Worm (Caenorhabditis elegans) whole organism, L4/young adult: Measurements from ENCODE around the gene Y69A2AR.32.

ENCODE experiments used
- W03F9.2 ChIP-seq: fragments of 150-350 bp; optimal IDR thresholded peaks from 2 replicates; lab custom pipeline; 2014; ENCODE audit warnings: missing biosample characterization, missing genetic modification characterization
- dao-5 ChIP-seq: sonication (generic microtip); optimal IDR thresholded peaks from 2 replicates; lab custom pipeline; 2016; ENCODE audit warnings: missing genotype, missing genetic modification characterization, moderate library complexity, missing compliant biosample characterization
- him-1 ChIP-seq: sonication (generic microtip); optimal IDR thresholded peaks from 2 replicates; lab custom pipeline; 2016; ENCODE audit warnings: missing genotype, missing genetic modification reagents, missing genetic modification characterization, missing compliant biosample characterization

Y69A2AR.32 gene

ce11 chrIV:2606572-2606971, 3.7 kb upstream of the Y69A2AR.32 start:
- TF ChIP-seq him-1 (no peak), dao-5 (tag; lab: Kevin White, UChicago) (no peak), W03F9.2 (no peak)

ce11 chrIV:2607513-2608101, 2.6 kb upstream of the Y69A2AR.32 start, which contains the start of gene vamp-7:
Gene vamp-7, plus strand, starts transcription at chrIV:2608051.
- TF ChIP-seq him-1 (no peak), W03F9.2 (peak; percentile 10)

ce11 chrIV:2610974-2611373, 738 bp downstream of the Y69A2AR.32 start:
- no peak for TF ChIP-seq him-1
- TF ChIP-seq dao-5 (tag; lab: Kevin White, UChicago) = no peak
- no peak for TF ChIP-seq W03F9.2

DNA sequence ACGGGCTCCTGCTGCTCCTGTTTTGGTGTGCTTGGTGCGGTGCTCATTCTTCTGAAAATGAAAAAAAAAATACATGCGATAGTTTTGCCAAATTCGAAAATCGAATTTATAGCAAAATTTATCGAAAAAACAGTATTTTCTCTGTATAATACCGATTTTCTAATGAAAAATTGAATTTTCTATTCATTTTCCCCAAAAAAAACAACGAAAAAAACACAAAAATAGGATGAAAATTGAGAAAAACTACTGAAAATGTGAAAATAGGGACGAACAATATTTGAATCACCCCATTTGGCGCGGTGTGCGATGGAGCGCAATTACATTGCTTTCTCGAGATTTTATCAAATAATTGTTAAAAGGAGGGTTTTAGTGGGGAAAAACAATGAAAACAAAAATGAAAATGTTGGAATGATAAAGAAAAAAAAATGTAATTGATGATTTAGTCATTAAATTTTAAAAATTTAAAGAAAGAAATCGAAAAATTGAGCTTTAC, 2.8 kb downstream of the Y69A2AR.32 start, which contains the start of gene Y69A2AR.28:
Gene Y69A2AR.28, minus strand, starts transcription at position 51 of the 493 bp plus-strand sequence.
- TF ChIP-seq dao-5 (tag; lab: Kevin White, UChicago) (no peak), him-1 (no peak), W03F9.2 (no peak)

- TF ChIP-seq him-1 (no peak), dao-5 (tag; lab: Kevin White, UChicago) (no peak), W03F9.2 (no peak)
Observed at ce11 chrIV:2613754-2614244, 3.6 kb downstream of the Y69A2AR.32 start, which contains the start of gene daao-1. Gene daao-1, plus strand, starts transcription at chrIV:2614194.

DNA sequence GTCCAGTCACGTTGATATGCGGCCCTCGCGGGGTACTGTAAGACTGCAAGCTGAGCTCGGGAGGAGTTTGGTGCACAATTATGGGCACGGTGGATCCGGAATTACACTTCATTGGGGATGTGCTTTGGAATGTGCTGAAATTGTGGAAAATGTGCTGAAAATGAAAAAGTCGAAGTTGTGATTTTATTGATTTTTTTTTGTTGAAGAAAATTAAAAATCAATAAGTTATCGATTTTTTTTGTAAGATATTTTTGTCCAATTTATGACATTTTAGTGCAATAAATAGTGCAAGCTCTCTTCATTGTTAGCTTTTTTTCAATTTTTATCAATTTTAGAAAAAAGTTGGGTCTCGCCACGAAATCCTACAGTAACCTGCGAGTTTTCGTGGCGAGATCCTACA, 6.6 kb downstream of the Y69A2AR.32 start:
- no peak for TF ChIP-seq dao-5 (tag; lab: Kevin White, UChicago)
- no peak for TF ChIP-seq him-1
- no peak for TF ChIP-seq W03F9.2

ce11 chrIV:2618611-2619010, 8.4 kb downstream of the Y69A2AR.32 start, which contains the start of gene smf-3:
Gene smf-3, plus strand, starts transcription at chrIV:2618869.
- no peak for TF ChIP-seq him-1
- no peak for TF ChIP-seq dao-5 (tag; lab: Kevin White, UChicago)
- TF ChIP-seq W03F9.2 = no peak

- TF ChIP-seq him-1 = no peak
- no peak for TF ChIP-seq dao-5 (tag; lab: Kevin White, UChicago)
- TF ChIP-seq W03F9.2 = no peak
Observed at ce11 chrIV:2628171-2628570, 17.9 kb downstream of the Y69A2AR.32 start, which contains the start of gene ngn-1. Gene ngn-1, minus strand, starts transcription at chrIV:2628271.

ce11 chrIV:2630145-2630544, 19.9 kb downstream of the Y69A2AR.32 start:
- TF ChIP-seq dao-5 (tag; lab: Kevin White, UChicago) = no peak
- TF ChIP-seq W03F9.2 = no peak
- no peak for TF ChIP-seq him-1

DNA sequence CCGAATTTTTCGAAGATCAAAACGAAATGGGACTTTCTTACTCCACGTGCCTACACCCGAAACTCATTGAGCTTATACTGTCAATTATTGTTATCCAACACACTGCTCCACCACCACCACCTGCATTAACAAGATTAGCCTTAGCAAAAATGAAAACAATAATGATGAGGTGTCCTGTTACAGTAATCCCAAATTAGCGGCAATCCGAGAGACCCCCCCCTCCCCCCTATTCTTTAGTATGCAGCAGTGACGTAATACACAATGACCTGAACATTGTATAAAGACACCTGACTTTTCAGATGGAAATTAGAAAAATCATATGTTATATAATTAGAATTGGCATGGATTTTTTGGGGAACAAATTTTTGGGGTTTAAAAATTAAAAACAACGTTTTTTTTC, 24.8 kb downstream of the Y69A2AR.32 start:
- no peak for TF ChIP-seq dao-5 (tag; lab: Kevin White, UChicago)
- TF ChIP-seq him-1 = no peak
- TF ChIP-seq W03F9.2 = no peak

ce11 chrIV:2639666-2640273, 29.5 kb downstream of the Y69A2AR.32 start:
- TF ChIP-seq him-1 (no peak), dao-5 (tag; lab: Kevin White, UChicago) (no peak)

DNA sequence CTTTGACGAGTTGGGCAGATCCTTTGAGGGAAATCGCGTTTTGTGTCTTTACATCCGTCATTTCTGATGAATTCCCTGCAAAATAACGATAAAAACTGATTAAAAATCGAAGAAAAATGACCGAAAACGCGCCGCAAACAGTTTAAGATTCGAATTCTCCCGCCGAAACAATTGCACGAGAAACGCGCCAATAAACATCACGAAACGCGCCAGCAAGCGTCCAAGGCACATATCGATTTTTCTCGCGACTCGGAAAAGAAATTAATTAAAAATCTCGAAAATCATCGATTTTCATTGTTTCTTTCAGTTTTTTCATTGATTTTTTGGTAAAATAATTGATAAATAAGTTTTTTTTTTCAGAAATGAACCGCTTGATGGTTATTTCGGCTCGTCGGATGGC, 30.7 kb downstream of the Y69A2AR.32 start, which contains the start of the genes mdf-2 and nduv-3:
Gene mdf-2, minus strand, starts transcription at position 176 of the 400 bp plus-strand sequence.
Gene nduv-3, plus strand, starts transcription at position 361 of the 400 bp plus-strand sequence.
- no peak for TF ChIP-seq him-1
- TF ChIP-seq W03F9.2 = peak; percentile 72
- TF ChIP-seq dao-5 (tag; lab: Kevin White, UChicago) = no peak

DNA sequence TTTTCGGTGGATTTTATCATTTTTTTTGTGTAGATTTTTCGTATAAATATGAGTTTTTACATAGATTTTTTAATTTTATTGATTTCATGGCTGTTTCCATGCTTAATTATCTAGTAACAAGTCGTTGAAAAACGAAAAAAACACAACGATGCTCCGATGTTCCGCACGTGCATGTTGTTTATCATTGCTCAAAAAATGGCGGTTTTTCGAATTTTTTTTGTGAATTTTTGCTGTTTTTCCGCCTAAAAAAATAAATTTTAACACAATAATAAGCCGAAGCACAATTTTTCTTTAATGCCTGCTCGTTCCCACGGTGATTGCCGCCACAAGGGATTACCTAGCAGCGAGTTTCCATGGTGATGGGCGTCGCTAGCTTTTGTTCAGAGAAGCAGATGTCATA, 31.8 kb downstream of the Y69A2AR.32 start:
- TF ChIP-seq W03F9.2 (no peak), dao-5 (tag; lab: Kevin White, UChicago) (no peak), him-1 (no peak)

DNA sequence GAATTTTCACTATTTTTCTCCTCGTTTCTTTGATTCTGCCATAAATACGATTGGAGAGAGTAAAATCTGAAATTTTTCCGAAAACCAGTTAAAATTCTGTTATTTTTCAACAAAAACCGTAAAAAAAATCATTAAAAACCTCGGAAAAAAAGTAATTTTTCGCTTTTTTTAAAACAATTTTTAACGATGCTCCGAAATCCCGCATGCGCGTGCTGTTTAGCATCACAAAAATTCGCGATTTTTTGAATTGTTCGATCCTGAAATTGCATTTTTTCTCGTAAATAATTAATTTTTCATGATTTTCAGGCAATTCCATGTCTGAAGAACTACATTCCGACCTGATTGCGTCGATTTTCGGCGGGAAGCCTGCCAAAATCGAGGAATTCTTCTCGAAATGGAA, 32.4 kb downstream of the Y69A2AR.32 start, which contains the start of gene ric-8:
Gene ric-8, plus strand, starts transcription at position 301 of the 400 bp plus-strand sequence.
- TF ChIP-seq dao-5 (tag; lab: Kevin White, UChicago) (no peak), him-1 (no peak), W03F9.2 (no peak)

DNA sequence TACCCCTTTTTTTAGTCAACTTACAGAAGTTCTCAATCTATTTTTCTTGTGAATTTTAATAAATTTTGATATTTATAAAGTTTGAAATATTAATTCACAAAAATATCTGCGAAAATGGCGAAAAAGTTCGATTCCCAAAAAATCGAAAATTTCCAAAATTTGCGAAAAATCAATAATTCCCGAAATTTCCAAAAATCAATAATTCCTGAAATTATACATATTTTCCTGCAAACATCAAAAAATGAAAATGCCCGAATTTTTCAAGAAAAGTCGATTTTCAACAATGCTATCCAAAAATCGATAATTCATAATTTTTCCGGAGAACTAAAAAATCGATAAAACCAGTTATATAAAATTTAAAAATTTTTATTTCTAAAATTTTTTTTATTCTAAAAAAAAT, 39.8 kb downstream of the Y69A2AR.32 start:
- no peak for TF ChIP-seq dao-5 (tag; lab: Kevin White, UChicago)
- TF ChIP-seq him-1 = no peak
- no peak for TF ChIP-seq W03F9.2
